Worm (Caenorhabditis elegans) whole organism, early embryonic: ENCODE data around the gene str-264.

Experiments
- B0310.2 ChIP-seq: sonication (generic microtip); optimal IDR thresholded peaks from 2 replicates; lab custom pipeline; 2016; ENCODE audit warnings: mild to moderate bottlenecking, missing genetic modification characterization, missing compliant biosample characterization
- F13C5.2 ChIP-seq: sonication (generic microtip); optimal IDR thresholded peaks from 2 replicates; lab custom pipeline; 2017; ENCODE audit warnings: mild to moderate bottlenecking, missing genetic modification characterization, inconsistent platforms, missing compliant biosample characterization
- aly-1 ChIP-seq: sonication (generic microtip); optimal IDR thresholded peaks from 2 replicates; lab custom pipeline; 2016; ENCODE audit warnings: missing genetic modification characterization, missing compliant biosample characterization
- ama-1 ChIP-seq: fragments of 150-350 bp; optimal IDR thresholded peaks from 2 replicates; lab custom pipeline; 2014
- ceh-13 ChIP-seq: fragments of 200-800 bp; sonication (Bioruptor generic); optimal IDR thresholded peaks from 2 replicates; lab custom pipeline; 2018; ENCODE audit warnings: mild to moderate bottlenecking, missing genetic modification characterization, missing compliant biosample characterization
- ceh-36 ChIP-seq: sonication (generic microtip); optimal IDR thresholded peaks from 2 replicates; lab custom pipeline; 2016; ENCODE audit warnings: missing genetic modification characterization, inconsistent platforms, missing compliant biosample characterization
- ets-7 ChIP-seq: sonication (generic microtip); optimal IDR thresholded peaks from 2 replicates; lab custom pipeline; 2016; ENCODE audit warnings: missing genotype, missing genetic modification characterization, missing compliant biosample characterization
- flt-1 ChIP-seq: fragments of 200-800 bp; sonication (Bioruptor generic); IDR thresholded peaks from 2 replicates; pipeline ENCODE4 v1.3.6; 2022; ENCODE audit warnings: missing genetic modification characterization, missing compliant biosample characterization
- hmbx-1 ChIP-seq: sonication (generic microtip); optimal IDR thresholded peaks from 2 replicates; lab custom pipeline; 2016; ENCODE audit warnings: mild to moderate bottlenecking, missing genetic modification characterization, missing compliant biosample characterization
- hmg-4 ChIP-seq: fragments of 200-800 bp; sonication (Bioruptor generic); optimal IDR thresholded peaks from 2 replicates; lab custom pipeline; 2018; ENCODE audit warnings: mild to moderate bottlenecking, missing genetic modification characterization, missing compliant biosample characterization
- hnd-1 ChIP-seq: sonication (generic microtip); optimal IDR thresholded peaks from 2 replicates; lab custom pipeline; 2016; ENCODE audit warnings: missing genetic modification characterization, missing compliant biosample characterization
- pes-1 ChIP-seq: fragments of 200-800 bp; sonication (Bioruptor generic); IDR thresholded peaks from 2 replicates; pipeline ENCODE4 v1.3.6; 2022; ENCODE audit warnings: missing genetic modification reagents, missing genetic modification characterization, missing compliant biosample characterization
- scrt-1 ChIP-seq: fragments of 200-800 bp; sonication (Bioruptor generic); IDR thresholded peaks from 2 replicates; pipeline ENCODE4 v1.3.6; 2022; ENCODE audit warnings: missing genetic modification characterization, missing compliant biosample characterization
- sea-1 ChIP-seq: fragments of 200-800 bp; sonication (Bioruptor generic); conservative IDR thresholded peaks from 2 replicates; pipeline ENCODE4 v1.3.6; 2022; ENCODE audit warnings: missing genetic modification characterization, missing compliant biosample characterization
- tbx-11 ChIP-seq: fragments of 200-800 bp; sonication (Bioruptor generic); IDR thresholded peaks from 2 replicates; pipeline ENCODE4 v1.3.6; 2022; ENCODE audit warnings: missing genetic modification characterization, missing compliant biosample characterization
- tbx-37 ChIP-seq: fragments of 200-800 bp; sonication (Bioruptor generic); conservative IDR thresholded peaks from 2 replicates; pipeline ENCODE4 v1.3.6; 2022; ENCODE audit warnings: missing genetic modification reagents, missing genetic modification characterization, missing compliant biosample characterization
- tra-4 ChIP-seq: sonication (generic microtip); optimal IDR thresholded peaks from 2 replicates; lab custom pipeline; 2017; ENCODE audit warnings: missing genetic modification characterization, missing compliant biosample characterization

Gene str-264

ce11 chrV:15484537-15484936 lies 7.9 kb downstream of the str-264 start, which contains the start of gene C06B8.3:
Gene C06B8.3 (minus strand): TSS chrV:15484637.
- TF ChIP-seq aly-1 (tag; lab: Kevin White, UChicago) (no peak), tbx-11 (GFP tag; lab: Robert Waterston, UW) (no peak)

ce11 chrV:15483563-15483962 lies 8.9 kb downstream of the str-264 start:
- no peak for TF ChIP-seq hmbx-1 (tag; lab: Kevin White, UChicago)
- TF ChIP-seq ceh-13 (GFP tag; lab: Kevin White, UChicago), result no peak

ce11 chrV:15481374-15481773 lies 11.0 kb downstream of the str-264 start, which contains the start of gene nhr-150:
Gene nhr-150 (minus strand): TSS chrV:15481465.
- TF ChIP-seq ceh-13 (GFP tag; lab: Kevin White, UChicago) (no peak), tbx-37 (GFP tag; lab: Robert Waterston, UW) (no peak), flt-1 (GFP tag; lab: Robert Waterston, UW) (no peak), ama-1 (lab: Kevin White, UChicago) (no peak), F13C5.2 (tag; lab: Kevin White, UChicago) (no peak), hmbx-1 (tag; lab: Kevin White, UChicago) (no peak)

ce11 chrV:15480505-15481075 lies 11.8 kb downstream of the str-264 start:
- no peak for TF ChIP-seq B0310.2 (tag; lab: Kevin White, UChicago)
- TF ChIP-seq tbx-11 (GFP tag; lab: Robert Waterston, UW), result no peak
- TF ChIP-seq ceh-13 (GFP tag; lab: Kevin White, UChicago), result no peak
- no peak for TF ChIP-seq tra-4
- TF ChIP-seq ama-1 (lab: Kevin White, UChicago), result no peak
- TF ChIP-seq sea-1 (GFP tag; lab: Robert Waterston, UW), result no peak
- TF ChIP-seq hmbx-1 (tag; lab: Kevin White, UChicago), result no peak
- TF ChIP-seq hmg-4, result no peak

ce11 chrV:15479825-15480224 lies 12.6 kb downstream of the str-264 start:
- TF ChIP-seq scrt-1 (GFP tag; lab: Robert Waterston, UW), result no peak
- no peak for TF ChIP-seq tbx-37 (GFP tag; lab: Robert Waterston, UW)
- TF ChIP-seq aly-1 (tag; lab: Kevin White, UChicago), result no peak
- no peak for TF ChIP-seq hnd-1 (tag; lab: Kevin White, UChicago)
- TF ChIP-seq hmbx-1 (tag; lab: Kevin White, UChicago), result no peak
- no peak for TF ChIP-seq ets-7
- TF ChIP-seq B0310.2 (tag; lab: Kevin White, UChicago), result no peak
- no peak for TF ChIP-seq flt-1 (GFP tag; lab: Robert Waterston, UW)
- no peak for TF ChIP-seq tbx-11 (GFP tag; lab: Robert Waterston, UW)
- TF ChIP-seq tra-4, result no peak
- TF ChIP-seq ceh-13 (GFP tag; lab: Kevin White, UChicago), result no peak
- no peak for TF ChIP-seq sea-1 (GFP tag; lab: Robert Waterston, UW)
- TF ChIP-seq F13C5.2 (tag; lab: Kevin White, UChicago), result no peak
- no peak for TF ChIP-seq ceh-36 (tag; lab: Kevin White, UChicago)
- TF ChIP-seq ama-1 (lab: Kevin White, UChicago), result no peak
- TF ChIP-seq hmg-4, result no peak

ce11 chrV:15479107-15479506 lies 13.3 kb downstream of the str-264 start:
- TF ChIP-seq F13C5.2 (tag; lab: Kevin White, UChicago) (no peak), hmbx-1 (tag; lab: Kevin White, UChicago) (no peak)

ce11 chrV:15478597-15478996 lies 13.8 kb downstream of the str-264 start, which contains the start of gene C06B8.2:
Gene C06B8.2 (minus strand): TSS chrV:15478749.
- TF ChIP-seq ama-1 (lab: Kevin White, UChicago), result no peak
- TF ChIP-seq flt-1 (GFP tag; lab: Robert Waterston, UW), result no peak
- TF ChIP-seq tra-4, result no peak
- TF ChIP-seq tbx-11 (GFP tag; lab: Robert Waterston, UW), result no peak
- no peak for TF ChIP-seq aly-1 (tag; lab: Kevin White, UChicago)
- TF ChIP-seq sea-1 (GFP tag; lab: Robert Waterston, UW), result no peak
- no peak for TF ChIP-seq ceh-36 (tag; lab: Kevin White, UChicago)
- TF ChIP-seq tbx-37 (GFP tag; lab: Robert Waterston, UW), result no peak
- TF ChIP-seq ets-7, result no peak

- no peak for TF ChIP-seq tra-4
- no peak for TF ChIP-seq flt-1 (GFP tag; lab: Robert Waterston, UW)
- no peak for TF ChIP-seq ceh-36 (tag; lab: Kevin White, UChicago)
- TF ChIP-seq ceh-13 (GFP tag; lab: Kevin White, UChicago), result no peak
- no peak for TF ChIP-seq hnd-1 (tag; lab: Kevin White, UChicago)
- TF ChIP-seq hmg-4, result no peak
- TF ChIP-seq hmbx-1 (tag; lab: Kevin White, UChicago), result no peak
- no peak for TF ChIP-seq pes-1 (GFP tag; lab: Robert Waterston, UW)
- TF ChIP-seq F13C5.2 (tag; lab: Kevin White, UChicago), result no peak
- no peak for TF ChIP-seq scrt-1 (GFP tag; lab: Robert Waterston, UW)
- TF ChIP-seq ama-1 (lab: Kevin White, UChicago), result no peak
- no peak for TF ChIP-seq B0310.2 (tag; lab: Kevin White, UChicago)
- no peak for TF ChIP-seq tbx-11 (GFP tag; lab: Robert Waterston, UW)
- no peak for TF ChIP-seq aly-1 (tag; lab: Kevin White, UChicago)
- no peak for TF ChIP-seq tbx-37 (GFP tag; lab: Robert Waterston, UW)
Measured at ce11 chrV:15471029-15471428, 21.4 kb downstream of the str-264 start, which contains the start of gene dpf-1. Gene dpf-1 (plus strand): TSS chrV:15471329.
